Worm (Caenorhabditis elegans) whole organism, late embryonic: ENCODE data around the gene C40H5.2.
A peak's percentile ranks its signal among the peaks of the same experiment; 100 is the strongest.

Source experiments
- C08G9.2 ChIP-seq: sonication (generic microtip); optimal IDR thresholded peaks from 2 replicates; lab custom pipeline; 2016; ENCODE audit warnings: mild to moderate bottlenecking, missing genetic modification characterization, moderate library complexity, missing compliant biosample characterization
- K02D7.2 ChIP-seq: sonication (generic microtip); optimal IDR thresholded peaks from 2 replicates; lab custom pipeline; 2017; ENCODE audit warnings: mild to moderate bottlenecking, missing genetic modification characterization, missing compliant biosample characterization
- K09A11.1 ChIP-seq: sonication (generic microtip); optimal IDR thresholded peaks from 2 replicates; lab custom pipeline; 2017; ENCODE audit warnings: antibody characterized with exemption, mild to moderate bottlenecking, missing genetic modification characterization, missing compliant biosample characterization; ENCODE audit not compliant: insufficient read depth
- T23F11.4 ChIP-seq: fragments of 200-800 bp; sonication (Bioruptor generic); optimal IDR thresholded peaks from 2 replicates; lab custom pipeline; 2018; ENCODE audit warnings: mild to moderate bottlenecking, missing genetic modification characterization, missing compliant biosample characterization
- Y22D7AL.16 ChIP-seq: sonication (generic microtip); optimal IDR thresholded peaks from 2 replicates; lab custom pipeline; 2016; ENCODE audit warnings: missing genetic modification characterization, missing compliant biosample characterization
- ahr-1 ChIP-seq: sonication (generic microtip); optimal IDR thresholded peaks from 2 replicates; lab custom pipeline; 2016; ENCODE audit warnings: missing genetic modification characterization, missing compliant biosample characterization
- ama-1 ChIP-seq: fragments of 150-350 bp; optimal IDR thresholded peaks from 2 replicates; lab custom pipeline; 2014
- ceh-14 ChIP-seq: sonication (generic microtip); optimal IDR thresholded peaks from 2 replicates; lab custom pipeline; 2016; ENCODE audit warnings: missing genotype, missing genetic modification characterization, missing compliant biosample characterization
- ceh-19 ChIP-seq: fragments of 200-800 bp; sonication (Bioruptor generic); optimal IDR thresholded peaks from 2 replicates; lab custom pipeline; 2018; ENCODE audit warnings: mild to moderate bottlenecking, missing genetic modification characterization, missing compliant biosample characterization
- ceh-22 ChIP-seq: sonication (generic microtip); optimal IDR thresholded peaks from 2 replicates; lab custom pipeline; 2017; ENCODE audit warnings: missing biosample characterization, missing genetic modification characterization
- ceh-24 ChIP-seq: sonication (generic microtip); optimal IDR thresholded peaks from 2 replicates; lab custom pipeline; 2016; ENCODE audit warnings: mild to moderate bottlenecking, missing genetic modification characterization, missing compliant biosample characterization
- ceh-30 ChIP-seq: fragments of 150-350 bp; optimal IDR thresholded peaks from 2 replicates; lab custom pipeline; 2014; ENCODE audit warnings: missing biosample characterization, missing genetic modification characterization
- ceh-45 ChIP-seq: fragments of 200-800 bp; sonication (Bioruptor generic); IDR thresholded peaks from 2 replicates; pipeline ENCODE4 v1.3.6; 2022; ENCODE audit warnings: missing genetic modification reagents, missing genetic modification characterization, missing compliant biosample characterization
- ceh-9 ChIP-seq: sonication (generic microtip); optimal IDR thresholded peaks from 2 replicates; lab custom pipeline; 2016; ENCODE audit warnings: mild to moderate bottlenecking, missing genetic modification characterization, inconsistent platforms, missing compliant biosample characterization
- fax-1 ChIP-seq: sonication (generic microtip); optimal IDR thresholded peaks from 2 replicates; lab custom pipeline; 2016; ENCODE audit warnings: missing genotype, missing genetic modification characterization, missing compliant biosample characterization
- fkh-10 ChIP-seq: fragments of 150-350 bp; optimal IDR thresholded peaks from 2 replicates; lab custom pipeline; 2014; ENCODE audit warnings: missing biosample characterization, missing genetic modification reagents, missing genetic modification characterization
- hlh-30 ChIP-seq: sonication (generic microtip); optimal IDR thresholded peaks from 2 replicates; lab custom pipeline; 2017; ENCODE audit warnings: antibody characterized with exemption, missing genetic modification characterization, missing compliant biosample characterization; ENCODE audit not compliant: insufficient read depth
- hlh-8 ChIP-seq: sonication (generic microtip); optimal IDR thresholded peaks from 2 replicates; lab custom pipeline; 2016; ENCODE audit warnings: missing genotype, missing genetic modification characterization, missing compliant biosample characterization
- lin-11 ChIP-seq: fragments of 200-800 bp; sonication (Bioruptor generic); optimal IDR thresholded peaks from 2 replicates; lab custom pipeline; 2018; ENCODE audit warnings: mild to moderate bottlenecking, missing genetic modification characterization, missing compliant biosample characterization
- madf-2 ChIP-seq: sonication (generic microtip); optimal IDR thresholded peaks from 2 replicates; lab custom pipeline; 2017; ENCODE audit warnings: missing genetic modification characterization, missing compliant biosample characterization
- nfya-1 ChIP-seq: sonication (generic microtip); optimal IDR thresholded peaks from 2 replicates; lab custom pipeline; 2017; ENCODE audit warnings: missing genetic modification characterization, mild to moderate bottlenecking, missing compliant biosample characterization, antibody characterized with exemption, moderate library complexity
- nhr-232 ChIP-seq: sonication (generic microtip); optimal IDR thresholded peaks from 2 replicates; lab custom pipeline; 2016; ENCODE audit warnings: missing genetic modification characterization, missing compliant biosample characterization
- npax-4 ChIP-seq: sonication (generic microtip); optimal IDR thresholded peaks from 2 replicates; lab custom pipeline; 2016; ENCODE audit warnings: missing genetic modification characterization, missing compliant biosample characterization
- odd-2 ChIP-seq: sonication (generic microtip); optimal IDR thresholded peaks from 2 replicates; lab custom pipeline; 2017; ENCODE audit warnings: antibody characterized with exemption, mild to moderate bottlenecking, missing genetic modification characterization, missing compliant biosample characterization
- pax-1 ChIP-seq: fragments of 150-350 bp; optimal IDR thresholded peaks from 2 replicates; lab custom pipeline; 2014; ENCODE audit warnings: missing biosample characterization, missing genetic modification characterization
- pha-2 ChIP-seq: sonication (generic microtip); optimal IDR thresholded peaks from 2 replicates; lab custom pipeline; 2017; ENCODE audit warnings: mild to moderate bottlenecking, missing genetic modification characterization, missing compliant biosample characterization
- pha-4 ChIP-seq: fragments of 150-350 bp; optimal IDR thresholded peaks from 2 replicates; lab custom pipeline; 2018; ENCODE audit warnings: missing biosample characterization, missing genetic modification reagents, missing genetic modification characterization
- pqm-1 ChIP-seq: sonication (generic microtip); optimal IDR thresholded peaks from 2 replicates; lab custom pipeline; 2016; ENCODE audit warnings: missing genetic modification characterization, missing compliant biosample characterization
- pros-1 ChIP-seq: fragments of 150-350 bp; optimal IDR thresholded peaks from 2 replicates; lab custom pipeline; 2014; ENCODE audit warnings: missing biosample characterization, missing genetic modification reagents, missing genetic modification characterization
- ref-2 ChIP-seq: sonication (generic microtip); optimal IDR thresholded peaks from 2 replicates; lab custom pipeline; 2016; ENCODE audit warnings: missing genetic modification characterization, missing compliant biosample characterization
- rnt-1 ChIP-seq: sonication (generic microtip); optimal IDR thresholded peaks from 2 replicates; lab custom pipeline; 2016; ENCODE audit warnings: missing genetic modification characterization, missing compliant biosample characterization
- sdc-2 ChIP-seq: sonication (generic microtip); optimal IDR thresholded peaks from 2 replicates; lab custom pipeline; 2016; ENCODE audit warnings: missing genotype, missing genetic modification characterization, missing compliant biosample characterization
- sox-4 ChIP-seq: sonication (generic microtip); optimal IDR thresholded peaks from 2 replicates; lab custom pipeline; 2017; ENCODE audit warnings: mild to moderate bottlenecking, missing genetic modification characterization, inconsistent platforms, missing compliant biosample characterization
- syd-9 ChIP-seq: sonication (generic microtip); optimal IDR thresholded peaks from 2 replicates; lab custom pipeline; 2016; ENCODE audit warnings: mild to moderate bottlenecking, missing genetic modification characterization, moderate library complexity, missing compliant biosample characterization
- tbx-7 ChIP-seq: sonication (generic microtip); optimal IDR thresholded peaks from 2 replicates; lab custom pipeline; 2016; ENCODE audit warnings: missing genotype, missing genetic modification characterization, missing compliant biosample characterization
- unc-3 ChIP-seq, 2 experiments: fragments of 200-800 bp in 1 of 2; sonication (Bioruptor generic) in 1 of 2; sonication (generic microtip) in 1 of 2; conservative IDR thresholded peaks in 1 of 2; optimal IDR thresholded peaks in 1 of 2; 2 replicates each; pipeline versions ENCODE4 v1.3.6 to Lab custom; 2016 to 2022; ENCODE audit warnings: missing compliant biosample characterization in 2 of 2, missing genetic modification characterization in 2 of 2, missing genetic modification reagents in 1 of 2
- unc-55 ChIP-seq: sonication (generic microtip); optimal IDR thresholded peaks from 2 replicates; lab custom pipeline; 2017; ENCODE audit warnings: missing biosample characterization, missing genetic modification reagents, missing genetic modification characterization
- unc-86 ChIP-seq: sonication (generic microtip); optimal IDR thresholded peaks from 2 replicates; lab custom pipeline; 2016; ENCODE audit warnings: missing genetic modification characterization, missing compliant biosample characterization
- zip-5 ChIP-seq: sonication (generic microtip); optimal IDR thresholded peaks from 2 replicates; lab custom pipeline; 2016; ENCODE audit warnings: missing genetic modification characterization, missing compliant biosample characterization

C40H5.2 gene

ce11 chrX:11757666-11758065 lies 11.8 kb downstream of the C40H5.2 start (continued):
- TF ChIP-seq sdc-2 (peak; percentile 84), sox-4 (peak; percentile 74), ceh-45 (no peak), npax-4 (tag; lab: Kevin White, UChicago) (peak; percentile 37), unc-86 (tag; lab: Kevin White, UChicago) (peak; percentile 80), madf-2 (tag; lab: Kevin White, UChicago) (peak; percentile 73), zip-5 (tag; lab: Kevin White, UChicago) (peak; percentile 60), Y22D7AL.16 (tag; lab: Kevin White, UChicago) (peak; percentile 65), unc-55 (GFP tag; lab: Kevin White, UChicago) (no peak), ref-2 (tag; lab: Kevin White, UChicago) (peak; percentile 67), pha-2 (tag; lab: Kevin White, UChicago) (peak; percentile 75), lin-11 (tag; lab: Kevin White, UChicago) (peak; percentile 71), K09A11.1 (peak; percentile 57), pros-1 (tag; lab: Kevin White, UChicago) (no peak), C08G9.2 (tag; lab: Kevin White, UChicago) (peak; percentile 74), ceh-9 (tag; lab: Kevin White, UChicago) (peak; percentile 31), nfya-1 (tag; lab: Kevin White, UChicago) (peak; percentile 49), ama-1 (lab: Kevin White, UChicago) (no peak), fax-1 (tag; lab: Kevin White, UChicago) (peak; percentile 69), T23F11.4 (GFP tag; lab: Kevin White, UChicago) (peak; percentile 70), hlh-8 (tag; lab: Kevin White, UChicago) (peak; percentile 14), tbx-7 (peak; percentile 23), rnt-1 (tag; lab: Kevin White, UChicago) (peak; percentile 67), nhr-232 (peak; percentile 67), pax-1 (tag; lab: Kevin White, UChicago) (no peak), pha-4 (tag; lab: Kevin White, UChicago) (no peak), ceh-19 (peak; percentile 75), ceh-24 (tag; lab: Kevin White, UChicago) (peak; percentile 36), K02D7.2 (tag; lab: Kevin White, UChicago) (peak; percentile 80), hlh-30 (tag; lab: Kevin White, UChicago) (peak; percentile 71), fkh-10 (GFP tag; lab: Kevin White, UChicago) (no peak), pqm-1 (tag; lab: Kevin White, UChicago) (no peak), ceh-22 (no peak), odd-2 (peak; percentile 36)
- TF ChIP-seq, all 69 proteins: peak for 55

- TF ChIP-seq fax-1 (tag; lab: Kevin White, UChicago) (no peak), sox-4 (no peak), ama-1 (lab: Kevin White, UChicago) (no peak), sdc-2 (no peak), npax-4 (tag; lab: Kevin White, UChicago) (no peak), ceh-14 (tag; lab: Kevin White, UChicago) (no peak), ceh-19 (no peak), unc-55 (GFP tag; lab: Kevin White, UChicago) (no peak), fkh-10 (GFP tag; lab: Kevin White, UChicago) (no peak)
Observed at ce11 chrX:11758809-11759208, 12.9 kb downstream of the C40H5.2 start, which contains the start of gene lact-7. Gene lact-7 (plus strand): TSS chrX:11759109.

- TF ChIP-seq ahr-1 (tag; lab: Kevin White, UChicago): no peak
- TF ChIP-seq unc-3 (GFP tag; conservative IDR thresholded peaks at IDR 0.05; lab: Robert Waterston, UW): no peak
- TF ChIP-seq unc-3 (tag; optimal IDR thresholded peaks at IDR 0.05; lab: Kevin White, UChicago): no peak
- no peak for TF ChIP-seq ceh-30 (tag; lab: Kevin White, UChicago)
- TF ChIP-seq syd-9: no peak
- TF ChIP-seq sdc-2: no peak
- TF ChIP-seq, all 69 proteins: peak for 0
Observed at ce11 chrX:11765860-11766259, 20.0 kb downstream of the C40H5.2 start.
